Worm (Caenorhabditis elegans): Measurements from ENCODE around the gene ttbk-7.

DNA sequence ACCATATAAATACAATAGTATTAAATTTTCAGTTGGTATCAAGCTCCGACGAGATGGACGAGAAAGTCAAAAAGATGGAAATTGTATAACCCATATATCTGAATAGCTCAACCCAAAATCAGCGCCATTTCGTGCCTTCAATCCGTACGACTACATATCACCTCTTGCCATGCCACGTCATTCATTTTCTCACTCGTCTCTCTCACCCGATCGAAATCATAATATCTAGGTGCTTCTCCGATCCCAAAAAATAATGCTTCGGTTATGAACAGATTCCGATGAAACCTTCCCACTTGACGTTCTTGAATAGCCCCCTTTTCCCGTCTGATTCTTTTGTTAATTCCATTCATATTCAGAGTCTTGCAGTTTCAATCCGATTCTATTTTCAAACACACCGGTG, 14.3 kb downstream of the ttbk-7 start:
- TF ChIP-seq him-1 (tag; optimal IDR thresholded peaks at IDR 0.05) (no peak), W03F9.2 (tag; optimal IDR thresholded peaks at IDR 0.05) (no peak), dao-5 (tag; optimal IDR thresholded peaks at IDR 0.05) (no peak)
